Worm (Caenorhabditis elegans) whole organism, L4/young adult: ENCODE data around the gene dpl-1.

Source experiments
- W03F9.2 ChIP-seq: fragments of 150-350 bp; optimal IDR thresholded peaks from 2 replicates; lab custom pipeline; 2014; ENCODE audit warnings: missing biosample characterization, missing genetic modification characterization
- dao-5 ChIP-seq: sonication (generic microtip); optimal IDR thresholded peaks from 2 replicates; lab custom pipeline; 2016; ENCODE audit warnings: missing genotype, missing genetic modification characterization, moderate library complexity, missing compliant biosample characterization
- him-1 ChIP-seq: sonication (generic microtip); optimal IDR thresholded peaks from 2 replicates; lab custom pipeline; 2016; ENCODE audit warnings: missing genotype, missing genetic modification reagents, missing genetic modification characterization, missing compliant biosample characterization

- no peak for TF ChIP-seq him-1 (tag; lab: Kevin White, UChicago)
- TF ChIP-seq dao-5, result no peak
- no peak for TF ChIP-seq W03F9.2 (tag; lab: Kevin White, UChicago)
Measured at ce11 chrII:9194195-9194594, 24.5 kb downstream of the dpl-1 start, which contains the start of gene twk-4.
